Worm (Caenorhabditis elegans) whole organism, young adult: ENCODE results near the gene srw-29.

Experiments used
- B0019.2 ChIP-seq: fragments of 200-800 bp; sonication (Bioruptor generic); conservative IDR thresholded peaks from 2 replicates; pipeline ENCODE4 v1.3.6; 2022; ENCODE audit warnings: missing genetic modification reagents, missing genetic modification characterization, missing compliant biosample characterization
- F57A8.1 ChIP-seq: fragments of 200-800 bp; sonication (Bioruptor generic); optimal IDR thresholded peaks from 2 replicates; lab custom pipeline; 2018; ENCODE audit warnings: mild to moderate bottlenecking, missing genetic modification characterization, moderate library complexity, missing compliant biosample characterization
- ama-1 ChIP-seq, 3 experiments: fragments of 150-350 bp in 1 of 3; sonication (generic microtip) in 2 of 3; optimal IDR thresholded peaks; 2 replicates each; lab custom pipeline; 2014 to 2018; ENCODE audit warnings: missing biosample characterization in 2 of 3, missing genetic modification characterization in 2 of 3, missing genetic modification reagents in 2 of 3
- ceh-40 ChIP-seq: fragments of 200-800 bp; sonication (Bioruptor generic); IDR thresholded peaks from 2 replicates; pipeline ENCODE4 v1.3.6; 2022; ENCODE audit warnings: missing genetic modification characterization, missing compliant biosample characterization
- dox-1 ChIP-seq: fragments of 200-800 bp; sonication (Bioruptor generic); IDR thresholded peaks from 2 replicates; pipeline ENCODE4 v1.3.6; 2022; ENCODE audit warnings: missing genetic modification reagents, missing genetic modification characterization, missing compliant biosample characterization
- efl-1 ChIP-seq: fragments of 150-350 bp; optimal IDR thresholded peaks from 2 replicates; lab custom pipeline; 2014; ENCODE audit warnings: missing biosample characterization, missing genetic modification reagents, missing genetic modification characterization
- nfyb-1 ChIP-seq: fragments of 200-800 bp; sonication (Bioruptor generic); IDR thresholded peaks from 2 replicates; pipeline ENCODE4 v1.3.6; 2022; ENCODE audit warnings: missing genetic modification reagents, missing genetic modification characterization, missing compliant biosample characterization
- nhr-179 ChIP-seq: sonication (generic microtip); optimal IDR thresholded peaks from 2 replicates; lab custom pipeline; 2016; ENCODE audit warnings: mild to moderate bottlenecking, missing genetic modification characterization, missing compliant biosample characterization
- rpc-1 ChIP-seq, 2 experiments: fragments of 150-350 bp in 1 of 2; sonication (generic microtip) in 1 of 2; optimal IDR thresholded peaks; 2 replicates each; lab custom pipeline; 2014 to 2018; ENCODE audit warnings: missing biosample characterization in 1 of 2, missing genetic modification characterization in 1 of 2, missing genetic modification reagents in 1 of 2, missing genotype in 1 of 2
- sdz-38 ChIP-seq: sonication (generic microtip); optimal IDR thresholded peaks from 2 replicates; lab custom pipeline; 2016; ENCODE audit warnings: missing genotype, missing genetic modification characterization, missing compliant biosample characterization
- zim-3 ChIP-seq: sonication (generic microtip); optimal IDR thresholded peaks from 2 replicates; lab custom pipeline; 2017; ENCODE audit warnings: mild to moderate bottlenecking, missing genetic modification characterization, moderate library complexity, missing compliant biosample characterization

DNA sequence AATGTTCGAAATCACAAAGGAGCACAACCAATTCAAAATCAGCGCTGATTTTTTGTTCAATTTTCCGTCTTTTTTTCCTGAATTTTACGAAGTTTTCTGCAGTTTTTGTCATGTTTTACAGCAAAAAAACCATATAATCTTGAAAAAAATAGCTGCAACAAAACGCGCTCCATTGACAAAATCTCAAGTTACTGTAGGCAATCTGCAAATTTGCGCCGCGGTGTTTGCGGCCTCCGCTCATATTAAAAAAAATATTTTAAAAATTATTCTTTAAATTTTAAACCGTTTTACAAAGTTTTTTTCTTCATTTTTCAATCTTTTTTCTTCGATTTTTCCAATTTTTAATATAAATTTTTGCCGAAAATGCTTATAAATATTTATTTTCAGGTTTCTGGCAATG is 19.0 kb downstream of the srw-29 start:
- no peak for TF ChIP-seq F57A8.1
- no peak for TF ChIP-seq rpc-1 (optimal IDR thresholded peaks at IDR 0.05; lab: Kevin White, UChicago)
- TF ChIP-seq rpc-1 (tag; optimal IDR thresholded peaks at IDR 0.05; lab: Kevin White, UChicago) = no peak
- TF ChIP-seq ceh-40 (GFP tag; lab: Robert Waterston, UW) = no peak
- TF ChIP-seq nfyb-1 (GFP tag; lab: Robert Waterston, UW) = no peak
- TF ChIP-seq dox-1 (GFP tag; lab: Robert Waterston, UW) = no peak
- TF ChIP-seq nhr-179 = no peak
- no peak for TF ChIP-seq sdz-38 (tag; lab: Kevin White, UChicago)
- TF ChIP-seq B0019.2 (GFP tag; lab: Robert Waterston, UW) = no peak
- TF ChIP-seq efl-1 (GFP tag; lab: Kevin White, UChicago) = no peak
- no peak for TF ChIP-seq zim-3 (tag; lab: Kevin White, UChicago)
- no peak for TF ChIP-seq ama-1 (optimal IDR thresholded peaks at IDR 0.05; lab: Kevin White, UChicago)
- TF ChIP-seq ama-1 (GFP tag; optimal IDR thresholded peaks at IDR 0.05; lab: Kevin White, UChicago) = no peak
